Worm (Caenorhabditis elegans) whole organism, L3 larva: ENCODE results near the gene lrpr-1.

Experiments used
- R02D3.7 ChIP-seq: fragments of 150-350 bp; optimal IDR thresholded peaks from 2 replicates; lab custom pipeline; 2014; ENCODE audit warnings: missing biosample characterization, missing genetic modification characterization
- aly-2 ChIP-seq: fragments of 150-350 bp; optimal IDR thresholded peaks from 2 replicates; lab custom pipeline; 2014; ENCODE audit warnings: missing biosample characterization, missing genetic modification characterization
- ama-1 ChIP-seq: fragments of 150-350 bp; optimal IDR thresholded peaks from 2 replicates; lab custom pipeline; 2018
- ceh-16 ChIP-seq: sonication (generic microtip); optimal IDR thresholded peaks from 2 replicates; lab custom pipeline; 2017; ENCODE audit warnings: missing biosample characterization, missing genetic modification characterization
- ceh-82 ChIP-seq: fragments of 150-350 bp; optimal IDR thresholded peaks from 2 replicates; lab custom pipeline; 2014; ENCODE audit warnings: missing biosample characterization, missing genetic modification characterization
- ceh-9 ChIP-seq: sonication (generic microtip); optimal IDR thresholded peaks from 2 replicates; lab custom pipeline; 2018; ENCODE audit warnings: missing biosample characterization, missing genetic modification characterization
- daf-12 ChIP-seq: fragments of 150-350 bp; optimal IDR thresholded peaks from 2 replicates; lab custom pipeline; 2014; ENCODE audit warnings: missing biosample characterization, missing genetic modification reagents, missing genetic modification characterization
- egl-27 ChIP-seq: sonication (generic microtip); optimal IDR thresholded peaks from 4 replicates; lab custom pipeline; 2017; ENCODE audit warnings: missing biosample characterization, missing genetic modification reagents, missing genetic modification characterization
- egl-5 ChIP-seq: fragments of 150-350 bp; optimal IDR thresholded peaks from 2 replicates; lab custom pipeline; 2017; ENCODE audit warnings: missing biosample characterization, missing genetic modification reagents, missing genetic modification characterization, inconsistent platforms
- elt-1 ChIP-seq: fragments of 150-350 bp; optimal IDR thresholded peaks from 2 replicates; lab custom pipeline; 2014; ENCODE audit warnings: missing biosample characterization, missing genetic modification characterization
- elt-2 ChIP-seq: sonication (generic microtip); optimal IDR thresholded peaks from 2 replicates; lab custom pipeline; 2016; ENCODE audit warnings: missing genetic modification reagents, mild to moderate bottlenecking, missing genetic modification characterization, missing compliant biosample characterization
- elt-3 ChIP-seq, 3 experiments: fragments of 150-350 bp in 1 of 3; sonication (generic microtip) in 2 of 3; optimal IDR thresholded peaks; 2 replicates in 2 of 3; 4 replicates in 1 of 3; lab custom pipeline; 2014 to 2017; ENCODE audit warnings: missing biosample characterization in 3 of 3, missing genetic modification characterization in 3 of 3
- fkh-2 ChIP-seq: fragments of 150-350 bp; optimal IDR thresholded peaks from 2 replicates; lab custom pipeline; 2014; ENCODE audit warnings: missing biosample characterization, missing genetic modification reagents, missing genetic modification characterization
- fos-1 ChIP-seq: fragments of 150-350 bp; optimal IDR thresholded peaks from 2 replicates; lab custom pipeline; 2014; ENCODE audit warnings: missing biosample characterization, missing genetic modification characterization
- hmg-11 ChIP-seq: sonication (generic microtip); optimal IDR thresholded peaks from 2 replicates; lab custom pipeline; 2016; ENCODE audit warnings: missing genetic modification characterization, missing compliant biosample characterization
- jun-1 ChIP-seq: fragments of 150-350 bp; optimal IDR thresholded peaks from 2 replicates; lab custom pipeline; 2014; ENCODE audit warnings: missing biosample characterization, missing genetic modification reagents, missing genetic modification characterization
- lin-15B ChIP-seq: fragments of 150-350 bp; optimal IDR thresholded peaks from 2 replicates; lab custom pipeline; 2014; ENCODE audit warnings: missing biosample characterization, missing genetic modification characterization
- lin-39 ChIP-seq: fragments of 150-350 bp; optimal IDR thresholded peaks from 2 replicates; lab custom pipeline; 2018; ENCODE audit warnings: missing biosample characterization, missing genetic modification reagents, missing genetic modification characterization
- lsy-12 ChIP-seq: sonication (generic microtip); optimal IDR thresholded peaks from 2 replicates; lab custom pipeline; 2016; ENCODE audit warnings: mild to moderate bottlenecking, missing genetic modification characterization, missing compliant biosample characterization
- mml-1 ChIP-seq: fragments of 150-350 bp; sonication (generic microtip); optimal IDR thresholded peaks from 3 replicates; lab custom pipeline; 2014; ENCODE audit warnings: missing biosample characterization, missing genetic modification characterization
- nfya-1 ChIP-seq: sonication (generic microtip); optimal IDR thresholded peaks from 2 replicates; lab custom pipeline; 2017; ENCODE audit warnings: missing genetic modification characterization, mild to moderate bottlenecking, missing compliant biosample characterization, antibody characterized with exemption, moderate library complexity; ENCODE audit not compliant: insufficient read depth
- nhr-11 ChIP-seq: fragments of 150-350 bp; optimal IDR thresholded peaks from 2 replicates; lab custom pipeline; 2014; ENCODE audit warnings: missing biosample characterization, missing genetic modification characterization
- nhr-12 ChIP-seq: fragments of 150-350 bp; optimal IDR thresholded peaks from 2 replicates; lab custom pipeline; 2014; ENCODE audit warnings: missing biosample characterization, missing genetic modification characterization
- nhr-23 ChIP-seq: fragments of 150-350 bp; optimal IDR thresholded peaks from 2 replicates; lab custom pipeline; 2014; ENCODE audit warnings: missing biosample characterization, missing genetic modification reagents, missing genetic modification characterization
- nhr-237 ChIP-seq: fragments of 150-350 bp; optimal IDR thresholded peaks from 2 replicates; lab custom pipeline; 2014; ENCODE audit warnings: missing biosample characterization, missing genetic modification characterization
- nhr-25 ChIP-seq: sonication (generic microtip); optimal IDR thresholded peaks from 2 replicates; lab custom pipeline; 2017; ENCODE audit warnings: missing biosample characterization, missing genetic modification characterization
- nhr-28 ChIP-seq: fragments of 150-350 bp; optimal IDR thresholded peaks from 2 replicates; lab custom pipeline; 2014; ENCODE audit warnings: missing biosample characterization, missing genetic modification characterization
- nhr-43 ChIP-seq: sonication (generic microtip); optimal IDR thresholded peaks from 2 replicates; lab custom pipeline; 2016; ENCODE audit warnings: mild to moderate bottlenecking, missing genetic modification characterization, missing compliant biosample characterization; ENCODE audit not compliant: poor library complexity, severe bottlenecking
- nhr-67 ChIP-seq: fragments of 150-350 bp; optimal IDR thresholded peaks from 2 replicates; lab custom pipeline; 2014; ENCODE audit warnings: missing biosample characterization, missing genetic modification characterization
- nhr-76 ChIP-seq: fragments of 150-350 bp; sonication (generic microtip); optimal IDR thresholded peaks from 5 replicates; lab custom pipeline; 2014; ENCODE audit warnings: missing biosample characterization, missing genetic modification characterization
- nhr-77 ChIP-seq: fragments of 150-350 bp; optimal IDR thresholded peaks from 2 replicates; lab custom pipeline; 2014; ENCODE audit warnings: missing biosample characterization, missing genetic modification characterization
- sea-2 ChIP-seq: fragments of 150-350 bp; sonication (generic microtip); optimal IDR thresholded peaks from 4 replicates; lab custom pipeline; 2014; ENCODE audit warnings: missing biosample characterization, missing genetic modification reagents, missing genetic modification characterization
- skn-1 ChIP-seq: fragments of 150-350 bp; optimal IDR thresholded peaks from 2 replicates; lab custom pipeline; 2014; ENCODE audit warnings: missing biosample characterization, missing genetic modification characterization
- snpc-4 ChIP-seq: fragments of 150-350 bp; optimal IDR thresholded peaks from 2 replicates; lab custom pipeline; 2014; ENCODE audit warnings: missing biosample characterization, missing genetic modification characterization
- tbx-2 ChIP-seq: sonication (generic microtip); optimal IDR thresholded peaks from 2 replicates; lab custom pipeline; 2016; ENCODE audit warnings: mild to moderate bottlenecking, missing genetic modification characterization, missing compliant biosample characterization
- unc-39 ChIP-seq: sonication (generic microtip); optimal IDR thresholded peaks from 4 replicates; lab custom pipeline; 2017; ENCODE audit warnings: missing biosample characterization, missing genetic modification characterization
- zag-1 ChIP-seq: fragments of 150-350 bp; optimal IDR thresholded peaks from 2 replicates; lab custom pipeline; 2014; ENCODE audit warnings: missing biosample characterization, missing genetic modification characterization
- ztf-11 ChIP-seq: fragments of 150-350 bp; optimal IDR thresholded peaks from 2 replicates; lab custom pipeline; 2014; ENCODE audit warnings: missing biosample characterization, missing genetic modification characterization
- ztf-4 ChIP-seq: fragments of 150-350 bp; optimal IDR thresholded peaks from 2 replicates; lab custom pipeline; 2014; ENCODE audit warnings: missing biosample characterization, missing genetic modification characterization

lrpr-1 gene

DNA sequence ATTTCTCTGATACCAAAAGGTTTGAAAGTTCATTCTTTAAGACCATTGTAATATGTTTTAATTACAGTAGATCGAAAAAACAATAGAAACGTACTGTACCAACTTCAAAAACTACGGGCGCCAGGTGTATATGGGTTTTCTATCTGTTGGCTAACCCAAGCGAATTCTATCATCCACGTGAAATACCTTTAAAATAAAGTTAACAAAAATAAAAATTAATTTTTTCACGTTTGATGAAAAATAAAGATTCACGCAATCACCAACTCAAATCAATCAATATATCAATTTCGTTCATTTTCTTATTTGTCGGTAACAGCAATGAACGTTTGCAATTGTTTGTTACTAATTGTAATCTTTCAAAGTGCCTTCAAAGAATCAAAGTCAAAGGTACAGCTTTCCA is 10.6 kb downstream of the lrpr-1 start, which contains the start of gene C04E6.4:
Gene C04E6.4, plus strand, starts transcription at position 301 of the 400 bp plus-strand sequence.
- TF ChIP-seq jun-1 (tag; lab: Kevin White, UChicago): no peak
- no peak for TF ChIP-seq nhr-12 (tag; lab: Kevin White, UChicago)
- TF ChIP-seq fos-1 (tag; lab: Kevin White, UChicago): no peak
- no peak for TF ChIP-seq mml-1
- no peak for TF ChIP-seq elt-1
- no peak for TF ChIP-seq zag-1 (tag; lab: Kevin White, UChicago)
- TF ChIP-seq snpc-4 (tag; lab: Kevin White, UChicago): no peak
- no peak for TF ChIP-seq nhr-77 (tag; lab: Kevin White, UChicago)
- TF ChIP-seq ztf-11: no peak
- no peak for TF ChIP-seq nhr-25 (tag; lab: Kevin White, UChicago)
- no peak for TF ChIP-seq fkh-2 (tag; lab: Kevin White, UChicago)
- no peak for TF ChIP-seq nhr-11
- no peak for TF ChIP-seq daf-12 (tag; lab: Kevin White, UChicago)
- no peak for TF ChIP-seq nhr-237 (tag; lab: Kevin White, UChicago)
- no peak for TF ChIP-seq ceh-82 (tag; lab: Kevin White, UChicago)
- TF ChIP-seq R02D3.7 (tag; lab: Kevin White, UChicago): no peak
- TF ChIP-seq egl-27 (tag; lab: Kevin White, UChicago): no peak

ce11 chrV:5906252-5906651 is 11.4 kb downstream of the lrpr-1 start, which contains the start of gene srd-15:
srd-15 (minus strand) TSS chrV:5906352.
- TF ChIP-seq nhr-77 (tag; lab: Kevin White, UChicago): no peak

DNA sequence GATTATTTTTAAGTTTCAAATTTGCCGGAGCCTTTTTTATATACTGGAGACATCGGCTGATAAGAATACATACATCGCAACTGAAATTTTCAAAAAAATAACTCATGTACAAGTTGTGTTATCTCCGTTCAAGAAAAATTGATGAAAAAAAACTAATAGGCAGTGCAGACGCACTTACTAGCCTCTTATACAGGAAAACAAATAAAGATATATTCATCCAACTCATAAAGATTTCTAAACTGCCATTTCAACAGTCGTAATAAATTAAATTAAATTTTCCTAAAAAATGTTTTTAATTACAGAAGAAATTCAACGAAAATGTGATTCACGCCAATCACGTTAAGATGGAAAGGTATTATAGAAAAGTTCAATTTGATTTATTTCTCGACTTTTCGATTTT is 15.9 kb downstream of the lrpr-1 start, which contains the start of gene C04E6.5:
Gene C04E6.5, plus strand, starts transcription at position 301 of the 400 bp plus-strand sequence.
- TF ChIP-seq nhr-43 (tag; lab: Kevin White, UChicago) (no peak), mml-1 (no peak), ama-1 (lab: Kevin White, UChicago) (no peak), sea-2 (GFP tag; lab: Kevin White, UChicago) (no peak), lin-15B (no peak), ceh-9 (tag; lab: Kevin White, UChicago) (no peak), ztf-4 (tag; lab: Kevin White, UChicago) (no peak), nhr-11 (no peak), elt-1 (no peak), zag-1 (tag; lab: Kevin White, UChicago) (no peak), unc-39 (tag; lab: Kevin White, UChicago) (no peak), jun-1 (tag; lab: Kevin White, UChicago) (no peak), nhr-237 (tag; lab: Kevin White, UChicago) (no peak), nhr-76 (tag; lab: Kevin White, UChicago) (no peak)
- TF ChIP-seq, all 47 proteins: peak for 0

DNA sequence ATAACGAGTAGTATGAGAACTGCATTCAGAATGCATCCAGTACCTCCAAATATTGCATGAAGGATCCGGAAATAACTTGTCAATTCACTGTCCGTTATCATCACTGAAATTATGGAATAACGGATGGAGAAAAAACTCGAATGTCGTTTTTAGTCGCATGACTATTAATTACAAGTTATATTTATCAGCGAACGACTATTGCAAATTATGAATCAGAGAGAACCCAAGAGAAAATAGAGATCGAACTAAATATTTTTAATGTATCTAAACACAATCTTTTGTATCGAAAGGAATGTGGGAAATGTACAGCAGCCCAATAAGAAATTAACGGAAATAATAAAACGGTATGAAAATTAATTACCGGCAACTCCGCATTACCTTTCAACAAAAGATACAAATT is 17.8 kb downstream of the lrpr-1 start, which contains the start of gene srd-16:
Gene srd-16, minus strand, starts transcription at position 101 of the 400 bp plus-strand sequence.
- no peak for TF ChIP-seq nhr-23 (tag; lab: Kevin White, UChicago)
- TF ChIP-seq elt-3 (tag; optimal IDR thresholded peaks at IDR 0.05; lab: Kevin White, UChicago): no peak
- no peak for TF ChIP-seq nhr-237 (tag; lab: Kevin White, UChicago)
- no peak for TF ChIP-seq hmg-11 (tag; lab: Kevin White, UChicago)
- no peak for TF ChIP-seq nhr-25 (tag; lab: Kevin White, UChicago)
- TF ChIP-seq tbx-2: no peak
- no peak for TF ChIP-seq egl-5 (tag; lab: Kevin White, UChicago)
- no peak for TF ChIP-seq lsy-12 (tag; lab: Kevin White, UChicago)
- no peak for TF ChIP-seq nhr-11
- no peak for TF ChIP-seq nhr-43 (tag; lab: Kevin White, UChicago)
- no peak for TF ChIP-seq fkh-2 (tag; lab: Kevin White, UChicago)
- no peak for TF ChIP-seq skn-1 (tag; lab: Kevin White, UChicago)
- no peak for TF ChIP-seq ceh-9 (tag; lab: Kevin White, UChicago)
- no peak for TF ChIP-seq sea-2 (GFP tag; lab: Kevin White, UChicago)
- TF ChIP-seq nhr-77 (tag; lab: Kevin White, UChicago): no peak
- TF ChIP-seq R02D3.7 (tag; lab: Kevin White, UChicago): no peak
- no peak for TF ChIP-seq elt-2 (tag; lab: Kevin White, UChicago)
- no peak for TF ChIP-seq jun-1 (tag; lab: Kevin White, UChicago)

DNA sequence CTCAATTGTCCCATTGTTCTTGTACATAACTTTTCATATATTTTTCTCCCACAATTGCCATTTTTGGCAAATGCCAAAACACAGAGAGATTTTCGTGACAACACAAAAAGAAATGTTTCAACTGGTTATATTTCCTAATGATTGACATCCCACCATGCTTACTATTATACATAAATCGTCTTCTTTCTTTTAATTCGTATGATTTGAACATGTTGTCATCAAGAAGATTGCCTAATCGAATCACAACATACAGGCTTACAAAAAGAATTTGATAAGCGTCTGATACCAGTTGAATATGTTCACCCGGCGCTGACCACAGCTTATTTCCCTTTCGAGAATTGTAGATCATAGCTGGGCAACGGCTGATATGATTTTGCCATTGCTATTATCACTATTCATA is 22.7 kb downstream of the lrpr-1 start, which contains the start of gene grd-9:
Gene grd-9, plus strand, starts transcription at position 301 of the 400 bp plus-strand sequence.
- no peak for TF ChIP-seq aly-2 (tag; lab: Kevin White, UChicago)
- TF ChIP-seq fkh-2 (tag; lab: Kevin White, UChicago): no peak
- TF ChIP-seq nhr-67 (tag; lab: Kevin White, UChicago): no peak
- TF ChIP-seq hmg-11 (tag; lab: Kevin White, UChicago): no peak
- no peak for TF ChIP-seq nhr-77 (tag; lab: Kevin White, UChicago)
- no peak for TF ChIP-seq elt-3 (tag; optimal IDR thresholded peaks at IDR 0.05; lab: Kevin White, UChicago)
- no peak for TF ChIP-seq nfya-1 (tag; lab: Kevin White, UChicago)
- no peak for TF ChIP-seq nhr-28 (tag; lab: Kevin White, UChicago)
- no peak for TF ChIP-seq ceh-9 (tag; lab: Kevin White, UChicago)
- TF ChIP-seq elt-1: no peak
- TF ChIP-seq ceh-16 (tag; lab: Kevin White, UChicago): no peak
- no peak for TF ChIP-seq lin-39
- no peak for TF ChIP-seq elt-2 (tag; lab: Kevin White, UChicago)
- no peak for TF ChIP-seq egl-27 (tag; lab: Kevin White, UChicago)
- no peak for TF ChIP-seq ama-1 (lab: Kevin White, UChicago)
- no peak for TF ChIP-seq fos-1 (tag; lab: Kevin White, UChicago)
